Worm (Caenorhabditis elegans) whole organism, young adult: ENCODE data around the gene C12D8.20.

ENCODE experiments used
- C17E4.6 ChIP-seq: fragments of 200-800 bp; sonication (Bioruptor generic); IDR thresholded peaks from 2 replicates; pipeline ENCODE4 v1.3.6; 2022; ENCODE audit warnings: missing genetic modification reagents, missing genetic modification characterization, missing compliant biosample characterization
- D2030.7 ChIP-seq: fragments of 200-800 bp; sonication (Bioruptor generic); IDR thresholded peaks from 2 replicates; pipeline ENCODE4 v1.3.6; 2022; ENCODE audit warnings: missing genetic modification reagents, missing genetic modification characterization, missing compliant biosample characterization
- F22D6.2 ChIP-seq: sonication (generic microtip); optimal IDR thresholded peaks from 2 replicates; lab custom pipeline; 2016; ENCODE audit warnings: mild to moderate bottlenecking, missing genetic modification characterization, missing compliant biosample characterization
- F33H1.4 ChIP-seq: fragments of 200-800 bp; sonication (Bioruptor generic); IDR thresholded peaks from 2 replicates; pipeline ENCODE4 v1.3.6; 2022; ENCODE audit warnings: missing genetic modification reagents, missing genetic modification characterization, missing compliant biosample characterization
- F37B4.10 ChIP-seq: fragments of 200-800 bp; sonication (Bioruptor generic); IDR thresholded peaks from 2 replicates; pipeline ENCODE4 v1.3.6; 2022; ENCODE audit warnings: missing genetic modification characterization, missing compliant biosample characterization
- F39B2.1 ChIP-seq: fragments of 200-800 bp; sonication (Bioruptor generic); IDR thresholded peaks from 2 replicates; pipeline ENCODE4 v1.3.6; 2022; ENCODE audit warnings: missing genetic modification reagents, missing genetic modification characterization, missing compliant biosample characterization
- F57C9.4 ChIP-seq: sonication (generic microtip); optimal IDR thresholded peaks from 2 replicates; lab custom pipeline; 2017; ENCODE audit warnings: mild to moderate bottlenecking, missing genetic modification characterization, missing compliant biosample characterization
- T26A5.8 ChIP-seq: sonication (generic microtip); optimal IDR thresholded peaks from 2 replicates; lab custom pipeline; 2016; ENCODE audit warnings: missing genetic modification characterization, missing compliant biosample characterization
- Y53F4B.3 ChIP-seq: fragments of 200-800 bp; sonication (Bioruptor generic); IDR thresholded peaks from 2 replicates; pipeline ENCODE4 v1.3.6; 2022; ENCODE audit warnings: missing genetic modification reagents, missing genetic modification characterization, missing compliant biosample characterization
- akir-1 ChIP-seq: fragments of 200-800 bp; sonication (Bioruptor generic); optimal IDR thresholded peaks from 2 replicates; lab custom pipeline; 2018; ENCODE audit warnings: mild to moderate bottlenecking, missing genetic modification characterization, moderate library complexity, missing compliant biosample characterization
- bed-1 ChIP-seq: fragments of 200-800 bp; sonication (Bioruptor generic); IDR thresholded peaks from 2 replicates; pipeline ENCODE4 v1.3.6; 2022; ENCODE audit warnings: missing genetic modification reagents, missing genetic modification characterization, missing compliant biosample characterization
- ceh-100 ChIP-seq: fragments of 200-800 bp; sonication (Bioruptor generic); IDR thresholded peaks from 2 replicates; pipeline ENCODE4 v1.3.6; 2022; ENCODE audit warnings: missing genetic modification reagents, missing genetic modification characterization, missing compliant biosample characterization
- ceh-40 ChIP-seq: fragments of 200-800 bp; sonication (Bioruptor generic); IDR thresholded peaks from 2 replicates; pipeline ENCODE4 v1.3.6; 2022; ENCODE audit warnings: missing genetic modification characterization, missing compliant biosample characterization
- ceh-91 ChIP-seq: fragments of 200-800 bp; sonication (Bioruptor generic); IDR thresholded peaks from 2 replicates; pipeline ENCODE4 v1.3.6; 2022; ENCODE audit warnings: missing genetic modification reagents, missing genetic modification characterization, missing compliant biosample characterization
- die-1 ChIP-seq: sonication (generic microtip); optimal IDR thresholded peaks from 2 replicates; lab custom pipeline; 2016; ENCODE audit warnings: missing genotype, mild to moderate bottlenecking, missing genetic modification characterization, missing compliant biosample characterization
- dox-1 ChIP-seq: fragments of 200-800 bp; sonication (Bioruptor generic); IDR thresholded peaks from 2 replicates; pipeline ENCODE4 v1.3.6; 2022; ENCODE audit warnings: missing genetic modification reagents, missing genetic modification characterization, missing compliant biosample characterization
- egl-44 ChIP-seq: fragments of 200-800 bp; sonication (Bioruptor generic); IDR thresholded peaks from 2 replicates; pipeline ENCODE4 v1.3.6; 2022; ENCODE audit warnings: missing genetic modification reagents, missing genetic modification characterization, missing compliant biosample characterization
- ekl-4 ChIP-seq: fragments of 200-800 bp; sonication (Bioruptor generic); IDR thresholded peaks from 2 replicates; pipeline ENCODE4 v1.3.6; 2022; ENCODE audit warnings: missing genetic modification reagents, missing genetic modification characterization, missing compliant biosample characterization
- hlh-12 ChIP-seq: sonication (generic microtip); optimal IDR thresholded peaks from 2 replicates; lab custom pipeline; 2016; ENCODE audit warnings: missing genetic modification characterization, missing compliant biosample characterization
- hlh-26 ChIP-seq: fragments of 200-800 bp; sonication (Bioruptor generic); conservative IDR thresholded peaks from 2 replicates; pipeline ENCODE4 v1.3.6; 2022; ENCODE audit warnings: missing genetic modification reagents, missing genetic modification characterization, missing compliant biosample characterization
- hmg-1.2 ChIP-seq: fragments of 200-800 bp; sonication (Bioruptor generic); IDR thresholded peaks from 2 replicates; pipeline ENCODE4 v1.3.6; 2022; ENCODE audit warnings: missing genetic modification reagents, missing genetic modification characterization, missing compliant biosample characterization
- hmg-20 ChIP-seq: fragments of 200-800 bp; sonication (Bioruptor generic); IDR thresholded peaks from 2 replicates; pipeline ENCODE4 v1.3.6; 2022; ENCODE audit warnings: missing genetic modification reagents, missing genetic modification characterization, missing compliant biosample characterization
- hsf-1 ChIP-seq: fragments of 200-800 bp; sonication (Bioruptor generic); IDR thresholded peaks from 2 replicates; pipeline ENCODE4 v1.3.6; 2022; ENCODE audit warnings: missing genetic modification reagents, missing genetic modification characterization, missing compliant biosample characterization
- lag-1 ChIP-seq: fragments of 200-800 bp; sonication (Bioruptor generic); IDR thresholded peaks from 2 replicates; pipeline ENCODE4 v1.3.6; 2022; ENCODE audit warnings: missing genetic modification reagents, missing genetic modification characterization, missing compliant biosample characterization
- let-526 ChIP-seq: fragments of 200-800 bp; sonication (Bioruptor generic); IDR thresholded peaks from 2 replicates; pipeline ENCODE4 v1.3.6; 2022; ENCODE audit warnings: missing genetic modification reagents, missing genetic modification characterization, missing compliant biosample characterization
- lin-26 ChIP-seq: fragments of 200-800 bp; sonication (Bioruptor generic); IDR thresholded peaks from 2 replicates; pipeline ENCODE4 v1.3.6; 2022; ENCODE audit warnings: missing genetic modification reagents, missing genetic modification characterization, missing compliant biosample characterization
- lsl-1 ChIP-seq: fragments of 200-800 bp; sonication (Bioruptor generic); optimal IDR thresholded peaks from 2 replicates; lab custom pipeline; 2018; ENCODE audit warnings: mild to moderate bottlenecking, missing genetic modification characterization, moderate library complexity, missing compliant biosample characterization
- lsy-27 ChIP-seq: sonication (generic microtip); optimal IDR thresholded peaks from 2 replicates; lab custom pipeline; 2017; ENCODE audit warnings: missing genetic modification characterization, mild to moderate bottlenecking, missing compliant biosample characterization, antibody characterized with exemption, missing genotype, borderline replicate concordance; ENCODE audit not compliant: insufficient read depth
- mcd-1 ChIP-seq: fragments of 200-800 bp; sonication (Bioruptor generic); IDR thresholded peaks from 2 replicates; pipeline ENCODE4 v1.3.6; 2022; ENCODE audit warnings: missing genetic modification reagents, missing genetic modification characterization, missing compliant biosample characterization
- nfya-2 ChIP-seq: fragments of 200-800 bp; sonication (Bioruptor generic); IDR thresholded peaks from 2 replicates; pipeline ENCODE4 v1.3.6; 2022; ENCODE audit warnings: missing genetic modification reagents, missing genetic modification characterization, missing compliant biosample characterization
- nfyb-1 ChIP-seq: fragments of 200-800 bp; sonication (Bioruptor generic); IDR thresholded peaks from 2 replicates; pipeline ENCODE4 v1.3.6; 2022; ENCODE audit warnings: missing genetic modification reagents, missing genetic modification characterization, missing compliant biosample characterization
- nhr-80 ChIP-seq: sonication (generic microtip); optimal IDR thresholded peaks from 2 replicates; lab custom pipeline; 2016; ENCODE audit warnings: missing genetic modification characterization, missing compliant biosample characterization
- nhr-90 ChIP-seq: sonication (generic microtip); optimal IDR thresholded peaks from 2 replicates; lab custom pipeline; 2016; ENCODE audit warnings: missing genotype, mild to moderate bottlenecking, missing genetic modification characterization, missing compliant biosample characterization
- rpc-1 ChIP-seq, 2 experiments: fragments of 150-350 bp in 1 of 2; sonication (generic microtip) in 1 of 2; optimal IDR thresholded peaks; 2 replicates each; lab custom pipeline; 2014 to 2018; ENCODE audit warnings: missing biosample characterization in 1 of 2, missing genetic modification characterization in 1 of 2, missing genetic modification reagents in 1 of 2, missing genotype in 1 of 2
- sea-2 ChIP-seq: fragments of 200-800 bp; sonication (Bioruptor generic); IDR thresholded peaks from 2 replicates; pipeline ENCODE4 v1.3.6; 2022; ENCODE audit warnings: missing genetic modification characterization, missing compliant biosample characterization
- snpc-1.1 ChIP-seq: sonication (generic microtip); optimal IDR thresholded peaks from 2 replicates; lab custom pipeline; 2017; ENCODE audit warnings: missing genetic modification characterization, mild to moderate bottlenecking, missing compliant biosample characterization, antibody characterized with exemption, moderate library complexity, missing genotype, missing genetic modification reagents; ENCODE audit not compliant: insufficient read depth
- snpc-1.3 ChIP-seq: sonication (generic microtip); optimal IDR thresholded peaks from 2 replicates; lab custom pipeline; 2017; ENCODE audit warnings: missing genetic modification characterization, mild to moderate bottlenecking, missing compliant biosample characterization, antibody characterized with exemption, moderate library complexity, missing genotype, missing genetic modification reagents; ENCODE audit not compliant: insufficient read depth
- zfh-2 ChIP-seq: fragments of 200-800 bp; sonication (Bioruptor generic); conservative IDR thresholded peaks from 2 replicates; pipeline ENCODE4 v1.3.6; 2022; ENCODE audit warnings: missing genetic modification reagents, missing genetic modification characterization, missing compliant biosample characterization
- ztf-22 ChIP-seq: fragments of 200-800 bp; sonication (Bioruptor generic); optimal IDR thresholded peaks from 2 replicates; lab custom pipeline; 2018; ENCODE audit warnings: mild to moderate bottlenecking, missing genetic modification characterization, moderate library complexity, missing compliant biosample characterization
- ztf-25 ChIP-seq: fragments of 200-800 bp; sonication (Bioruptor generic); IDR thresholded peaks from 2 replicates; pipeline ENCODE4 v1.3.6; 2022; ENCODE audit warnings: missing genetic modification reagents, missing genetic modification characterization, missing compliant biosample characterization
- ztf-26 ChIP-seq: sonication (generic microtip); optimal IDR thresholded peaks from 2 replicates; lab custom pipeline; 2017; ENCODE audit warnings: missing genetic modification characterization, missing compliant biosample characterization
- ztf-6 ChIP-seq: fragments of 200-800 bp; sonication (Bioruptor generic); IDR thresholded peaks from 2 replicates; pipeline ENCODE4 v1.3.6; 2022; ENCODE audit warnings: missing genetic modification reagents, missing genetic modification characterization, missing compliant biosample characterization

Gene C12D8.20

DNA sequence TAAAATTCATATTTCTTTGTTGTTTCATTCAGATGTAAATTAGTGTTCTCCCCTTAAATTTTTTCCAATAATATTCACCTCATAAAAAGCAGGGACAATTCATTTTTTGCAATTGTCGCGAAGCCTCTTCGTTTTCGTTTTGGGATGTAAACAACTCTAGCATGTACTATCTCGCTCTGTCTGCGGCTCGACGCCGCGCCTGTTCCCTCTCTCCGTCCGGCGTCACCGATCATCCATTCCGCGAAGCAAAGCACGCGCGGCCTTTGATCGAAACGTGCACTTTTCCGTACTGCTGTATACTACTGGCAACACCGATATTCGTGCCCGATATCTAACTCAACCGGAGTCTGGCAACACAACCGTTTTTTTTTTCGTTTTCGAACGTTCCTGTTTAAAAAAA lies 24.9 kb downstream of the C12D8.20 start:
- TF ChIP-seq let-526 (GFP tag; lab: Robert Waterston, UW) (peak; percentile 10; the same call in 1 of the 2 replicates), Y53F4B.3 (GFP tag; lab: Robert Waterston, UW) (no peak), ekl-4 (GFP tag; lab: Robert Waterston, UW) (no peak), ceh-40 (0 out of 2 replicates have a peak, but pooled peaks have one; percentile 48), F37B4.10 (GFP tag; lab: Robert Waterston, UW) (no peak), hlh-12 (tag; lab: Kevin White, UChicago) (no peak), nfya-2 (GFP tag; lab: Robert Waterston, UW) (no peak), akir-1 (GFP tag; lab: Kevin White, UChicago) (no peak), C17E4.6 (no peak), zfh-2 (peak; percentile 82), dox-1 (GFP tag; lab: Robert Waterston, UW) (0 out of 2 replicates have a peak, but pooled peaks have one; percentile 9), nhr-80 (tag; lab: Kevin White, UChicago) (no peak), lsl-1 (GFP tag; lab: Kevin White, UChicago) (no peak), D2030.7 (GFP tag; lab: Robert Waterston, UW) (0 out of 2 replicates have a peak, but pooled peaks have one; percentile 5), nfyb-1 (0 out of 2 replicates have a peak, but pooled peaks have one; percentile 25), ztf-25 (no peak), ceh-91 (GFP tag; lab: Robert Waterston, UW) (no peak), mcd-1 (GFP tag; lab: Robert Waterston, UW) (no peak), F39B2.1 (GFP tag; lab: Robert Waterston, UW) (no peak), egl-44 (GFP tag; lab: Robert Waterston, UW) (0 out of 2 replicates have a peak, but pooled peaks have one; percentile 47), lsy-27 (no peak), F22D6.2 (tag; lab: Kevin White, UChicago) (no peak), die-1 (tag; lab: Kevin White, UChicago) (no peak), lin-26 (peak; percentile 44; the same call in 1 of the 2 replicates), F57C9.4 (tag; lab: Kevin White, UChicago) (no peak), hmg-1.2 (peak; percentile 17; the same call in 1 of the 2 replicates), ztf-26 (tag; lab: Kevin White, UChicago) (no peak), ceh-100 (no peak)
- TF ChIP-seq, all 124 proteins: peak for 9

- TF ChIP-seq lag-1 (GFP tag; lab: Robert Waterston, UW): no peak
- no peak for TF ChIP-seq snpc-1.3
- TF ChIP-seq hsf-1 (GFP tag; lab: Robert Waterston, UW): no peak
- TF ChIP-seq rpc-1 (optimal IDR thresholded peaks at IDR 0.05; lab: Kevin White, UChicago): no peak
- TF ChIP-seq rpc-1 (tag; optimal IDR thresholded peaks at IDR 0.05; lab: Kevin White, UChicago): no peak
- no peak for TF ChIP-seq ztf-22 (GFP tag; lab: Kevin White, UChicago)
- TF ChIP-seq ztf-26 (tag; lab: Kevin White, UChicago): no peak
- no peak for TF ChIP-seq hmg-20 (GFP tag; lab: Robert Waterston, UW)
- TF ChIP-seq bed-1 (GFP tag; lab: Robert Waterston, UW): no peak
- no peak for TF ChIP-seq F33H1.4 (GFP tag; lab: Robert Waterston, UW)
- TF ChIP-seq lsl-1 (GFP tag; lab: Kevin White, UChicago): no peak
- no peak for TF ChIP-seq ceh-91 (GFP tag; lab: Robert Waterston, UW)
- no peak for TF ChIP-seq ztf-6 (GFP tag; lab: Robert Waterston, UW)
- TF ChIP-seq snpc-1.1 (tag; lab: Kevin White, UChicago): no peak
- TF ChIP-seq T26A5.8 (tag; lab: Kevin White, UChicago): no peak
- no peak for TF ChIP-seq nhr-90 (tag; lab: Kevin White, UChicago)
- no peak for TF ChIP-seq sea-2 (GFP tag; lab: Robert Waterston, UW)
- TF ChIP-seq hlh-26 (GFP tag; lab: Robert Waterston, UW): no peak
- TF ChIP-seq, all 124 proteins: peak for 0
Measured at ce11 chrV:10247673-10248239, 25.6 kb downstream of the C12D8.20 start.
